Worm (Caenorhabditis elegans): Measurements from ENCODE around the gene nhr-58.

DNA sequence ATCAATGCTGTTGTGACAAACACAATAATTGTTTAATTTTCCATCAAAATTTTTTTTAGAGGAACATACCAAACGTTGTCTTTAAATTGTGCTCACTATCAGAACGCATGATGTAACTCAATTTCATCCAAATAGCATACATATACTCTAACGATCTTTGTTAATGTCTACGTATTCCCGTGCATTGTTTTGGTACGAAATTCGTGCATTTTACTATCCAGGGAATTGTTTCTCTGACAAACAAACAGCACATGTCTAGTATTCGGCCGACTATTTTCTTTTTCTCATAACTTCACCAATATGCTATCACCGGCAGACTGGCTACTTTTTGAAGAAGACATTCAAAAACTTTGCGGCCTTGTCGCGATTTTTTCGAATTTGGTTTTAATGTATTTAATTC is 40.6 kb upstream of the nhr-58 start, which contains the start of gene str-196:
- TF ChIP-seq dox-1 (GFP tag; IDR thresholded peaks at IDR 0.05): no peak
- TF ChIP-seq ztf-26 (tag; optimal IDR thresholded peaks at IDR 0.05): no peak
- TF ChIP-seq F49E8.2 (tag; optimal IDR thresholded peaks at IDR 0.05; ENCODE audit: insufficient read depth): no peak
- TF ChIP-seq unc-130 (GFP tag; optimal IDR thresholded peaks at IDR 0.05): no peak
- TF ChIP-seq K12H6.12 (tag; optimal IDR thresholded peaks at IDR 0.05): no peak
- TF ChIP-seq snpc-1.1 (tag; optimal IDR thresholded peaks at IDR 0.05; ENCODE audit: insufficient read depth): no peak
- TF ChIP-seq attf-3 (GFP tag; conservative IDR thresholded peaks at IDR 0.05): no peak
- TF ChIP-seq zfh-2 (GFP tag; conservative IDR thresholded peaks at IDR 0.05): no peak
- TF ChIP-seq F55B11.4 (tag; optimal IDR thresholded peaks at IDR 0.05; ENCODE audit: borderline replicate concordance, insufficient read depth): no peak
- no peak for TF ChIP-seq ceh-79 (tag; optimal IDR thresholded peaks at IDR 0.05)
- TF ChIP-seq athp-1 (tag; optimal IDR thresholded peaks at IDR 0.05): no peak
